Fruit fly (Drosophila melanogaster) whole organism, prepupa: ENCODE measurements around the gene CG3165.

Experiments used
- Blimp-1 ChIP-seq: fragments of 200-800 bp; sonication (Bioruptor generic); optimal IDR thresholded peaks from 3 replicates; lab custom pipeline; 2017; ENCODE audit warnings: missing biosample characterization, missing genetic modification characterization, mild to moderate bottlenecking, moderate library complexity, missing genetic modification reagents
- CG10669 ChIP-seq: fragments of 200-800 bp; sonication (Bioruptor generic); optimal IDR thresholded peaks from 3 replicates; lab custom pipeline; 2018; ENCODE audit warnings: missing biosample characterization, mild to moderate bottlenecking, missing genetic modification characterization, moderate library complexity
- CG11294 ChIP-seq: fragments of 200-800 bp; sonication (Bioruptor generic); IDR thresholded peaks from 2 replicates; pipeline ENCODE4 v1.3.6; 2022; ENCODE audit warnings: missing biosample characterization, missing genetic modification characterization
- CG11762 ChIP-seq: fragments of 200-800 bp; sonication (Bioruptor generic); optimal IDR thresholded peaks from 3 replicates; lab custom pipeline; 2016; ENCODE audit warnings: missing biosample characterization, missing genetic modification characterization; ENCODE audit not compliant: insufficient read depth
- CG1621 ChIP-seq: fragments of 200-800 bp; sonication (Bioruptor generic); optimal IDR thresholded peaks from 3 replicates; lab custom pipeline; 2018; ENCODE audit warnings: missing biosample characterization, mild to moderate bottlenecking, missing genetic modification characterization
- CG16779 ChIP-seq: fragments of 200-800 bp; sonication (Bioruptor generic); optimal IDR thresholded peaks from 3 replicates; lab custom pipeline; 2017; ENCODE audit warnings: missing biosample characterization, mild to moderate bottlenecking, missing genetic modification characterization
- CG3032 ChIP-seq: fragments of 200-800 bp; optimal IDR thresholded peaks from 2 replicates; lab custom pipeline; 2019; ENCODE audit warnings: missing biosample characterization, mild to moderate bottlenecking, missing genetic modification characterization, moderate library complexity
- CG31627 ChIP-seq: fragments of 200-800 bp; sonication (Bioruptor generic); optimal IDR thresholded peaks from 3 replicates; lab custom pipeline; 2016; ENCODE audit warnings: missing biosample characterization, missing genetic modification characterization
- CG34406 ChIP-seq: fragments of 200-800 bp; sonication (Bioruptor generic); optimal IDR thresholded peaks from 3 replicates; lab custom pipeline; 2016; ENCODE audit warnings: missing biosample characterization, missing genetic modification characterization
- CG4318 ChIP-seq: fragments of 200-800 bp; sonication (Bioruptor generic); optimal IDR thresholded peaks from 3 replicates; lab custom pipeline; 2017; ENCODE audit warnings: missing biosample characterization, mild to moderate bottlenecking, missing genetic modification characterization
- CG6163 ChIP-seq: fragments of 200-800 bp; sonication (Bioruptor generic); IDR thresholded peaks from 3 replicates; pipeline ENCODE4 v1.3.6; 2022; ENCODE audit warnings: missing biosample characterization, missing genetic modification characterization
- CG6792 ChIP-seq: fragments of 200-800 bp; sonication (Bioruptor generic); optimal IDR thresholded peaks from 3 replicates; lab custom pipeline; 2016; ENCODE audit warnings: missing biosample characterization, missing genetic modification characterization
- CG6808 ChIP-seq: fragments of 200-800 bp; sonication (Bioruptor generic); optimal IDR thresholded peaks from 3 replicates; lab custom pipeline; 2017; ENCODE audit warnings: missing biosample characterization, missing genetic modification characterization, mild to moderate bottlenecking, moderate library complexity, missing genetic modification reagents
- CG6854 ChIP-seq: fragments of 200-800 bp; sonication (Bioruptor generic); optimal IDR thresholded peaks from 2 replicates; lab custom pipeline; 2017; ENCODE audit warnings: missing biosample characterization, mild to moderate bottlenecking, missing genetic modification characterization
- CG7368 ChIP-seq: fragments of 200-800 bp; sonication (Bioruptor generic); optimal IDR thresholded peaks from 3 replicates; lab custom pipeline; 2016; ENCODE audit warnings: missing biosample characterization, missing genetic modification characterization
- CG9139 ChIP-seq: fragments of 200-800 bp; sonication (Bioruptor generic); optimal IDR thresholded peaks from 3 replicates; lab custom pipeline; 2017; ENCODE audit warnings: missing biosample characterization, mild to moderate bottlenecking, missing genetic modification characterization
- Eip75B ChIP-seq: fragments of 200-800 bp; sonication (Bioruptor generic); optimal IDR thresholded peaks from 3 replicates; lab custom pipeline; 2016; ENCODE audit warnings: missing biosample characterization, missing genetic modification characterization
- Eip78C ChIP-seq: fragments of 200-800 bp; sonication (Bioruptor generic); peaks from one replicate; lab custom pipeline; 2016; ENCODE audit warnings: missing biosample characterization, missing genetic modification characterization
- Eip93F ChIP-seq: fragments of 200-800 bp; sonication (Bioruptor generic); optimal IDR thresholded peaks from 2 replicates; lab custom pipeline; 2016; ENCODE audit warnings: missing biosample characterization, mild to moderate bottlenecking, missing genetic modification characterization
- Ets21C ChIP-seq: fragments of 200-800 bp; sonication (Bioruptor generic); optimal IDR thresholded peaks from 3 replicates; lab custom pipeline; 2016; ENCODE audit warnings: missing biosample characterization, missing genetic modification characterization
- Gug ChIP-seq: fragments of 200-800 bp; sonication (Bioruptor generic); IDR thresholded peaks from 2 replicates; pipeline ENCODE4 v1.3.6; 2022; ENCODE audit warnings: missing biosample characterization, missing genetic modification characterization
- Hr39 ChIP-seq: fragments of 200-800 bp; sonication (Bioruptor generic); optimal IDR thresholded peaks from 2 replicates; lab custom pipeline; 2016; ENCODE audit warnings: missing biosample characterization, missing genetic modification characterization
- Lpt ChIP-seq: fragments of 200-800 bp; sonication (Bioruptor generic); optimal IDR thresholded peaks from 3 replicates; lab custom pipeline; 2016; ENCODE audit warnings: missing biosample characterization, missing genetic modification characterization
- OdsH ChIP-seq: fragments of 200-800 bp; sonication (Bioruptor generic); optimal IDR thresholded peaks from 3 replicates; lab custom pipeline; 2016; ENCODE audit warnings: missing biosample characterization, missing genetic modification characterization
- Smox ChIP-seq: fragments of 200-800 bp; sonication (Bioruptor generic); optimal IDR thresholded peaks from 3 replicates; lab custom pipeline; 2016; ENCODE audit warnings: missing biosample characterization, missing genetic modification characterization
- Sox102F ChIP-seq: fragments of 200-800 bp; sonication (Bioruptor generic); optimal IDR thresholded peaks from 2 replicates; lab custom pipeline; 2016; ENCODE audit warnings: missing biosample characterization, mild to moderate bottlenecking, missing genetic modification characterization
- Sox14 ChIP-seq: fragments of 200-800 bp; sonication (Bioruptor generic); optimal IDR thresholded peaks from 3 replicates; lab custom pipeline; 2016; ENCODE audit warnings: missing biosample characterization, missing genetic modification characterization
- Sox15 ChIP-seq: fragments of 200-800 bp; sonication (Bioruptor generic); optimal IDR thresholded peaks from 3 replicates; lab custom pipeline; 2016; ENCODE audit warnings: missing biosample characterization, missing genetic modification characterization
- achi ChIP-seq: fragments of 200-800 bp; sonication (Bioruptor generic); optimal IDR thresholded peaks from 3 replicates; lab custom pipeline; 2016; ENCODE audit warnings: missing biosample characterization, missing genetic modification characterization
- acj6 ChIP-seq: fragments of 200-800 bp; sonication (Bioruptor generic); optimal IDR thresholded peaks from 3 replicates; lab custom pipeline; 2016; ENCODE audit warnings: missing biosample characterization, missing genetic modification characterization
- cyc ChIP-seq: fragments of 200-800 bp; sonication (Bioruptor generic); optimal IDR thresholded peaks from 3 replicates; lab custom pipeline; 2016; ENCODE audit warnings: missing biosample characterization, missing genetic modification characterization
- dac ChIP-seq: fragments of 200-800 bp; sonication (Bioruptor generic); optimal IDR thresholded peaks from 2 replicates; lab custom pipeline; 2017; ENCODE audit warnings: missing biosample characterization, mild to moderate bottlenecking, missing genetic modification characterization
- dsx ChIP-seq: fragments of 200-800 bp; optimal IDR thresholded peaks from 3 replicates; lab custom pipeline; 2019; ENCODE audit warnings: missing biosample characterization, mild to moderate bottlenecking, missing genetic modification characterization, moderate library complexity; ENCODE audit not compliant: poor library complexity, severe bottlenecking
- esn ChIP-seq: fragments of 200-800 bp; sonication (Bioruptor generic); optimal IDR thresholded peaks from 2 replicates; lab custom pipeline; 2016; ENCODE audit warnings: missing biosample characterization, mild to moderate bottlenecking, missing genetic modification characterization, moderate library complexity
- fd85E ChIP-seq: fragments of 200-800 bp; sonication (Bioruptor generic); optimal IDR thresholded peaks from 3 replicates; lab custom pipeline; 2016; ENCODE audit warnings: missing biosample characterization, missing genetic modification characterization
- fkh ChIP-seq: fragments of 200-800 bp; sonication (Bioruptor generic); optimal IDR thresholded peaks from 3 replicates; lab custom pipeline; 2017; ENCODE audit warnings: missing biosample characterization, mild to moderate bottlenecking, missing genetic modification characterization, moderate library complexity
- lz ChIP-seq: fragments of 200-800 bp; sonication (Bioruptor generic); optimal IDR thresholded peaks from 3 replicates; lab custom pipeline; 2016; ENCODE audit warnings: missing biosample characterization, missing genetic modification characterization
- net ChIP-seq: fragments of 200-800 bp; sonication (Bioruptor generic); optimal IDR thresholded peaks from 3 replicates; lab custom pipeline; 2016; ENCODE audit warnings: missing biosample characterization, missing genetic modification characterization
- pdm3 ChIP-seq: fragments of 200-800 bp; sonication (Bioruptor generic); optimal IDR thresholded peaks from 3 replicates; lab custom pipeline; 2016; ENCODE audit warnings: missing biosample characterization, missing genetic modification characterization
- spab ChIP-seq: fragments of 200-800 bp; sonication (Bioruptor generic); optimal IDR thresholded peaks from 2 replicates; lab custom pipeline; 2017; ENCODE audit warnings: missing biosample characterization, mild to moderate bottlenecking, missing genetic modification characterization, missing genetic modification reagents
- vri ChIP-seq: fragments of 200-800 bp; sonication (Bioruptor generic); optimal IDR thresholded peaks from 3 replicates; lab custom pipeline; 2016; ENCODE audit warnings: missing biosample characterization, mild to moderate bottlenecking, missing genetic modification characterization

CG3165 gene

DNA sequence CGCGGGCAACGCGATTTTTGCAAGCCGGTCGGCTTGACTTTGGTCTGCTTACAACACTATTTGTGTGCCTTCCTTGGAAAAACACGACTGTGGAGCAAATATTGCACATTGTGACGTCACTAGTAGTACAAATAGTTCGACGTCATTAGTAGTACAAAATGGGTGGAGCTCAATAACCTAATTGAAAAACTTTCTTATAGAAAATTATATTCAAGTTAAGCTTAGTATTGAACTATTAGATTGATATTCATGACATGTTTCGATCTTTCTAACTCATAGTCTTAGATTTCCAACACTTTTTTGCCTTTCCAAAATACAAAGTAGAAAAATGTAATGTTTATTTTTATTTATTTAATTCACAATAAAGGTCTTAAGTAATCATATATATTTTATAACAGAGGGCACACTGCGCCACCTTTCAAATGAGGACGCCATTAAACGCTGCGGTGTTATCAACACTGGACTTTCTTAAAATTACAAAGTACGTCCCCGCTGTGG, 4.4 kb upstream of the CG3165 start, which contains the start of the genes Rrp1 and gammaTub23C (continued):
- peak; percentile 87 for TF ChIP-seq CG10669 (GFP tag; lab: Kevin White, UChicago)
- peak; percentile 68 for TF ChIP-seq CG9139 (GFP tag; lab: Kevin White, UChicago)
- TF ChIP-seq Eip78C (GFP tag; lab: Kevin White, UChicago) = peak; percentile 97
- peak; percentile 87 for TF ChIP-seq Sox14 (GFP tag; lab: Kevin White, UChicago)
- TF ChIP-seq Eip75B = peak; percentile 82
- TF ChIP-seq lz = peak; percentile 89
- no peak for TF ChIP-seq vri (GFP tag; lab: Kevin White, UChicago)
- peak; percentile 93 for TF ChIP-seq OdsH (GFP tag; lab: Kevin White, UChicago)
- TF ChIP-seq Gug (GFP tag; lab: Robert Waterston, UW) = peak; percentile 66
- TF ChIP-seq CG11294 = peak; percentile 76
- peak; percentile 82 for TF ChIP-seq Blimp-1
- TF ChIP-seq net = peak; percentile 89
- TF ChIP-seq dac (GFP tag; lab: Kevin White, UChicago) = peak; percentile 79
- peak; percentile 90 for TF ChIP-seq CG34406
- peak; percentile 88 for TF ChIP-seq cyc
- TF ChIP-seq fkh (GFP tag; lab: Kevin White, UChicago) = peak; percentile 92
- peak; percentile 94 for TF ChIP-seq esn (GFP tag; lab: Kevin White, UChicago)
- TF ChIP-seq Eip93F (GFP tag; lab: Kevin White, UChicago) = peak; percentile 54

- TF ChIP-seq Smox (GFP tag; lab: Kevin White, UChicago) (no peak), Hr39 (GFP tag; lab: Kevin White, UChicago) (no peak), spab (GFP tag; lab: Kevin White, UChicago) (no peak), lz (no peak), pdm3 (GFP tag; lab: Kevin White, UChicago) (no peak), CG7368 (GFP tag; lab: Kevin White, UChicago) (no peak), Ets21C (GFP tag; lab: Kevin White, UChicago) (no peak), CG31627 (GFP tag; lab: Kevin White, UChicago) (no peak), OdsH (GFP tag; lab: Kevin White, UChicago) (no peak), CG6854 (GFP tag; lab: Kevin White, UChicago) (no peak), CG1621 (tag; lab: Kevin White, UChicago) (no peak), Blimp-1 (no peak), Sox102F (GFP tag; lab: Kevin White, UChicago) (no peak), CG6808 (GFP tag; lab: Kevin White, UChicago) (no peak), CG6163 (GFP tag; lab: Robert Waterston, UW) (no peak), acj6 (GFP tag; lab: Kevin White, UChicago) (no peak), Eip93F (GFP tag; lab: Kevin White, UChicago) (no peak)
These were observed 2.2 kb downstream of the CG3165 start, which contains the start of gene CG9643 for dm6 chr2L:2979091-2979490. TSS of gene CG9643 (minus strand) at chr2L:2979288.

DNA sequence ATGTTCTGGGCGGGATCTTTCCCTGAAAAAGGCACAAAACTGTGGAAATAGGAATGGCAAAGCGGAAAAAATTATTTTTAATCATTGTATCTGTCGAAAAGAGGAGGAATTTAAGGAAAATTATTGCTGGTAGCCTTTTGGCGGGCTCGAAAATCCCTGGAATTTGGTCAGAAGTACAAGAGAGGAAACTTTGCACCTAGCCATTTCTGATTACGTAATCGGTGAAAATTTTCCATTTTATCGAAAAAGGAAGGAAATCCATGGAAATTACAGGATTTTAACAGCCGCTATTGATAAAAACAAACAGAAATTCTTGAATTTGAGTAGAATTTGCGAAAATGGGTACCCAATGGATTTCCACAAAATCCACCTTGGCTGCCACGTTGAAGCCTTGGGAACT, 9.9 kb downstream of the CG3165 start:
- TF ChIP-seq pdm3 (GFP tag; lab: Kevin White, UChicago) (no peak), CG11294 (no peak), CG1621 (tag; lab: Kevin White, UChicago) (no peak)

DNA sequence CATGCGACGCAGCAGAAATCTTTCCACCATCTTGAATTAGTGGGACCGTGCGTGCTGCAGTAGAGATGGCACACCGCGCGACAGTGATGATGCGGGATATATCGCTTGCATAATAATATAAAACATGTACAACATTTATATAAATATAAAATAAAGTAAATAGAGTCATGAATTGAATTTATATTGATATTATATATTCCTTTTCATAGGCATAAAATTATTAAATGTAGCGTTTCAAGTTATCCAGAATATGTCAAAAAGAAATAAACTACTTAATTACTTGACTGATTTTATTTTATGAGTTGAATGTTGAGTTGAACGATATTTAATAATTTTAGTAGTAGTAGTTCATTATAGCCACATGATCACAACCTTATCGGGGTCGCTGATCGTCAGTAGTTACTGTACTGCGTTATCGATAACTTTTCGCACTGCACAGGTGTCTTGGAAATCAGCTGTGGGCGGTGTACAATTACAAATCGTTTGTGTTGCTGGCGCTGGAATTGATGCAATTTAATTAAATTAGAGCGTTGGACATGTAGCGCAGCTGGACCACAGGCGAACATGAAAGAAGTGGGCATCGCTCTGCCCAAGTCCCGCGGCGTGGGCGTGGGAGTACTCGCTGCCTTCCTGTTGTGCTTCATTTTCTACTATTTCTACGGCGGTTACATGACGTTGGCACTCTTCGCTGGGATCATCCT, 10.9 kb downstream of the CG3165 start, which contains the start of the genes Chd1 and Bem46:
Chd1 (minus strand) TSS at position 43 of the 701 bp plus-strand sequence.
Bem46 (plus strand) TSS at position 436 of the 701 bp plus-strand sequence.
- no peak for TF ChIP-seq Sox102F (GFP tag; lab: Kevin White, UChicago)
- TF ChIP-seq CG4318 (GFP tag; lab: Kevin White, UChicago) = no peak
- peak; percentile 72 for TF ChIP-seq CG11762 (GFP tag; lab: Kevin White, UChicago)
- TF ChIP-seq dsx (GFP tag; lab: Kevin White, UChicago) = no peak
- peak; percentile 68 for TF ChIP-seq CG1621 (tag; lab: Kevin White, UChicago)
- TF ChIP-seq Lpt (GFP tag; lab: Kevin White, UChicago) = no peak
- TF ChIP-seq CG3032 (tag; lab: Kevin White, UChicago) = peak; percentile 88
- TF ChIP-seq CG11294 = peak; percentile 82
- no peak for TF ChIP-seq spab (GFP tag; lab: Kevin White, UChicago)
- peak; percentile 90 for TF ChIP-seq Sox15 (GFP tag; lab: Kevin White, UChicago)
- no peak for TF ChIP-seq Eip93F (GFP tag; lab: Kevin White, UChicago)
- TF ChIP-seq CG6792 (GFP tag; lab: Kevin White, UChicago) = peak; percentile 82
- TF ChIP-seq pdm3 (GFP tag; lab: Kevin White, UChicago) = no peak
- no peak for TF ChIP-seq OdsH (GFP tag; lab: Kevin White, UChicago)
- no peak for TF ChIP-seq fd85E (GFP tag; lab: Kevin White, UChicago)
- TF ChIP-seq Ets21C (GFP tag; lab: Kevin White, UChicago) = no peak
- no peak for TF ChIP-seq CG16779 (tag; lab: Kevin White, UChicago)
- no peak for TF ChIP-seq achi (GFP tag; lab: Kevin White, UChicago)
- TF ChIP-seq CG6808 (GFP tag; lab: Kevin White, UChicago) = no peak
- TF ChIP-seq Sox14 (GFP tag; lab: Kevin White, UChicago) = no peak
- TF ChIP-seq Eip78C (GFP tag; lab: Kevin White, UChicago) = no peak
- TF ChIP-seq fkh (GFP tag; lab: Kevin White, UChicago) = no peak
- no peak for TF ChIP-seq Blimp-1
- no peak for TF ChIP-seq Smox (GFP tag; lab: Kevin White, UChicago)
- peak; percentile 70 for TF ChIP-seq dac (GFP tag; lab: Kevin White, UChicago)
